Fruit fly (Drosophila melanogaster): ENCODE measurements around the gene TpnC73F.

TpnC73F gene

dm6 chr3L:17047811-17048239 lies 2.0 kb downstream of the TpnC73F start:
- TF ChIP-seq gce (GFP tag; IDR thresholded peaks at IDR 0.05) (peak; percentile 48; the same call in 1 of the 3 replicates), CG2875 (GFP tag; optimal IDR thresholded peaks at IDR 0.05) (peak; percentile 74), CG4328 (GFP tag; optimal IDR thresholded peaks at IDR 0.05) (peak; percentile 45), CG31441 (GFP tag; IDR thresholded peaks at IDR 0.05) (peak; percentile 15; the same call in 1 of the 2 replicates), fd64A (GFP tag; optimal IDR thresholded peaks at IDR 0.05) (peak; percentile 85), gt (GFP tag; IDR thresholded peaks at IDR 0.05) (no peak), Sin3A (optimal IDR thresholded peaks at IDR 0.05) (no peak), CG3065 (GFP tag; optimal IDR thresholded peaks at IDR 0.05) (no peak), Nf-YA (GFP tag; IDR thresholded peaks at IDR 0.05) (no peak; the same call in 1 of the 2 replicates), CG18011 (GFP tag; optimal IDR thresholded peaks at IDR 0.05) (no peak), br (optimal IDR thresholded peaks at IDR 0.05) (no peak), CG15479 (GFP tag; optimal IDR thresholded peaks at IDR 0.05) (no peak), sc (optimal IDR thresholded peaks at IDR 0.05) (no peak), sc (GFP tag; optimal IDR thresholded peaks at IDR 0.05) (peak; percentile 22), Sox100B (GFP tag; optimal IDR thresholded peaks at IDR 0.05) (peak; percentile 47), Adf1 (GFP tag; IDR thresholded peaks at IDR 0.05) (no peak), CG6654 (GFP tag; optimal IDR thresholded peaks at IDR 0.05) (no peak), CG18599 (GFP tag; optimal IDR thresholded peaks at IDR 0.05) (peak; percentile 47), HmgZ (tag; optimal IDR thresholded peaks at IDR 0.05) (peak; percentile 2), CG33557 (GFP tag; optimal IDR thresholded peaks at IDR 0.05) (peak; percentile 5), PHDP (tag; optimal IDR thresholded peaks at IDR 0.05) (peak; percentile 60), CG15696 (tag; optimal IDR thresholded peaks at IDR 0.05) (peak; percentile 9), CG1529 (GFP tag; optimal IDR thresholded peaks at IDR 0.05) (peak; percentile 57), ci (GFP tag; IDR thresholded peaks at IDR 0.05) (peak; percentile 68; the same call in 2 of the 3 replicates), CG8359 (GFP tag; optimal IDR thresholded peaks at IDR 0.05; ENCODE audit: borderline replicate concordance) (no peak), cwo (GFP tag; optimal IDR thresholded peaks at IDR 0.05) (peak; percentile 21), CG17385 (GFP tag; optimal IDR thresholded peaks at IDR 0.05) (peak; percentile 36), BEAF-32 (GFP tag; optimal IDR thresholded peaks at IDR 0.05) (no peak), nau (GFP tag; optimal IDR thresholded peaks at IDR 0.05) (peak; percentile 64), pan (optimal IDR thresholded peaks at IDR 0.05) (no peak), pan (GFP tag; optimal IDR thresholded peaks at IDR 0.05 in 1 of 2, IDR thresholded peaks at IDR 0.05 in 1 of 2) (peak in 1 of 2 experiments; percentile 22), dysf (GFP tag; IDR thresholded peaks at IDR 0.05) (peak; percentile 46; the same call in 1 of the 3 replicates), Mes4 (GFP tag; optimal IDR thresholded peaks at IDR 0.05) (no peak), CG30020 (tag; optimal IDR thresholded peaks at IDR 0.05) (no peak), ara (GFP tag; IDR thresholded peaks at IDR 0.05) (0 out of 2 replicates have a peak, but pooled peaks have one; percentile 36), CG31365 (tag; optimal IDR thresholded peaks at IDR 0.05) (peak; percentile 22), sens (GFP tag) (peak; percentile 67), CG3407 (GFP tag; optimal IDR thresholded peaks at IDR 0.05) (peak; percentile 32), twi (tag; optimal IDR thresholded peaks at IDR 0.05) (peak; percentile 43), CG32532 (GFP tag; IDR thresholded peaks at IDR 0.05) (0 out of 2 replicates have a peak, but pooled peaks have one; percentile 31), Vsx1 (GFP tag; optimal IDR thresholded peaks at IDR 0.05) (peak; percentile 39), onecut (GFP tag; IDR thresholded peaks at IDR 0.05) (no peak), toy (GFP tag; IDR thresholded peaks at IDR 0.05) (no peak), CG4820 (GFP tag; optimal IDR thresholded peaks at IDR 0.05) (peak; percentile 8), kni (GFP tag; optimal IDR thresholded peaks at IDR 0.05) (peak; percentile 55), CG18619 (GFP tag; optimal IDR thresholded peaks at IDR 0.05) (peak; percentile 5), cg (GFP tag; optimal IDR thresholded peaks at IDR 0.05) (peak; percentile 53), Xrp1 (GFP tag; IDR thresholded peaks at IDR 0.05) (peak; percentile 30; the same call in 1 of the 2 replicates), CG7556 (GFP tag; optimal IDR thresholded peaks at IDR 0.05) (peak; percentile 13), Side (GFP tag; optimal IDR thresholded peaks at IDR 0.05) (no peak), Pdp1 (GFP tag; optimal IDR thresholded peaks at IDR 0.05) (no peak)
